Fruit fly (Drosophila melanogaster) whole organism, wandering third instar larva: ENCODE results near the gene Or10a.

Source experiments
- Abd-B ChIP-seq: fragments of >200 bp; optimal IDR thresholded peaks from 2 replicates; lab custom pipeline; 2017; ENCODE audit warnings: missing biosample characterization, missing genetic modification characterization
- CG32264 ChIP-seq: fragments of 200-800 bp; sonication (Bioruptor generic); optimal IDR thresholded peaks from 2 replicates; lab custom pipeline; 2016; ENCODE audit warnings: missing biosample characterization, missing genetic modification characterization
- CG9705 ChIP-seq: fragments of 200-800 bp; sonication (Bioruptor generic); optimal IDR thresholded peaks from 2 replicates; lab custom pipeline; 2018; ENCODE audit warnings: missing biosample characterization, mild to moderate bottlenecking, missing genetic modification characterization
- CrebA ChIP-seq: fragments of 200-800 bp; sonication (Bioruptor generic); optimal IDR thresholded peaks from 2 replicates; lab custom pipeline; 2016; ENCODE audit warnings: missing biosample characterization, mild to moderate bottlenecking, missing genetic modification characterization, borderline replicate concordance
- Dfd ChIP-seq: fragments of >200 bp; optimal IDR thresholded peaks from 2 replicates; lab custom pipeline; 2017; ENCODE audit warnings: missing biosample characterization, missing genetic modification characterization
- Dif ChIP-seq: fragments of 200-275, 200-300 bp; sonication (Bioruptor generic); optimal IDR thresholded peaks from 2 replicates; lab custom pipeline; 2018; ENCODE audit warnings: missing biosample characterization, missing genetic modification characterization; ENCODE audit not compliant: partially characterized antibody
- GATAd ChIP-seq: sonication (Bioruptor generic); optimal IDR thresholded peaks from 2 replicates; lab custom pipeline; 2016; ENCODE audit warnings: missing biosample characterization, missing genetic modification characterization
- HLH106 ChIP-seq: fragments of 200-800 bp; optimal IDR thresholded peaks from 3 replicates; lab custom pipeline; 2019; ENCODE audit warnings: missing biosample characterization, mild to moderate bottlenecking, missing genetic modification characterization, moderate library complexity
- Hnf4 ChIP-seq: fragments of 200-800 bp; sonication (Bioruptor generic); optimal IDR thresholded peaks from 2 replicates; lab custom pipeline; 2016; ENCODE audit warnings: missing biosample characterization, mild to moderate bottlenecking, missing genetic modification characterization
- Hr78 ChIP-seq: fragments of >200 bp; optimal IDR thresholded peaks from 2 replicates; lab custom pipeline; 2017; ENCODE audit warnings: missing biosample characterization, missing genetic modification characterization
- Hr83 ChIP-seq: fragments of 200-300 bp; sonication (Bioruptor generic); optimal IDR thresholded peaks from 2 replicates; lab custom pipeline; 2016; ENCODE audit warnings: missing biosample characterization, mild to moderate bottlenecking, missing genetic modification characterization, moderate library complexity; ENCODE audit not compliant: poor library complexity, severe bottlenecking
- Jra ChIP-seq: sonication (Bioruptor generic); optimal IDR thresholded peaks from 2 replicates; lab custom pipeline; 2016; ENCODE audit warnings: missing biosample characterization, missing genetic modification characterization
- Mio ChIP-seq: sonication (Bioruptor generic); optimal IDR thresholded peaks from 2 replicates; lab custom pipeline; 2016; ENCODE audit warnings: missing biosample characterization, missing genetic modification characterization
- Myc ChIP-seq: fragments of >200 bp; optimal IDR thresholded peaks from 2 replicates; lab custom pipeline; 2017
- N ChIP-seq: fragments of >200 bp; optimal IDR thresholded peaks from 2 replicates; lab custom pipeline; 2018; ENCODE audit warnings: missing biosample characterization, missing external identifiers, missing genetic modification characterization
- OdsH ChIP-seq: fragments of 200-800 bp; sonication (Bioruptor generic); optimal IDR thresholded peaks from 2 replicates; lab custom pipeline; 2016; ENCODE audit warnings: missing biosample characterization, mild to moderate bottlenecking, missing genetic modification characterization
- Rel ChIP-seq, 2 experiments: fragments of 200-800 bp; sonication (Bioruptor generic) in 1 of 2; optimal IDR thresholded peaks; 2 replicates in 1 of 2; 3 replicates in 1 of 2; lab custom pipeline; 2016 to 2019; ENCODE audit warnings: mild to moderate bottlenecking in 2 of 2, missing biosample characterization in 2 of 2, missing genetic modification characterization in 2 of 2, moderate library complexity in 1 of 2
- Sp1 ChIP-seq: fragments of 200-800 bp; sonication (Bioruptor generic); optimal IDR thresholded peaks from 3 replicates; lab custom pipeline; 2019; ENCODE audit warnings: missing biosample characterization, mild to moderate bottlenecking, missing genetic modification characterization, moderate library complexity
- Vsx2 ChIP-seq: fragments of 200-300, 225-300 bp; sonication (Bioruptor generic); optimal IDR thresholded peaks from 2 replicates; lab custom pipeline; 2018; ENCODE audit warnings: missing biosample characterization, missing genetic modification characterization; ENCODE audit not compliant: partially characterized antibody
- br ChIP-seq: fragments of 200-800 bp; sonication (Bioruptor generic); optimal IDR thresholded peaks from 2 replicates; lab custom pipeline; 2016; ENCODE audit warnings: missing biosample characterization, missing genetic modification characterization
- brk ChIP-seq: fragments of 200-800 bp; sonication (Bioruptor generic); optimal IDR thresholded peaks from 2 replicates; lab custom pipeline; 2016; ENCODE audit warnings: missing biosample characterization, mild to moderate bottlenecking, missing genetic modification characterization
- dl ChIP-seq, 2 experiments: fragments of 175-275, 200-275 bp in 1 of 2; fragments of 200-275 bp in 1 of 2; sonication (Bioruptor generic); optimal IDR thresholded peaks; lab custom pipeline; 2018; ENCODE audit warnings: mild to moderate bottlenecking in 2 of 2, missing biosample characterization in 2 of 2, missing genetic modification characterization in 2 of 2, moderate library complexity in 2 of 2; ENCODE audit not compliant: partially characterized antibody in 2 of 2, insufficient read depth in 1 of 2
- dmrt93B ChIP-seq: fragments of 200-800 bp; sonication (Bioruptor generic); optimal IDR thresholded peaks from 2 replicates; lab custom pipeline; 2018; ENCODE audit warnings: missing biosample characterization, mild to moderate bottlenecking, missing genetic modification characterization
- dsf ChIP-seq: sonication (Bioruptor generic); optimal IDR thresholded peaks from 2 replicates; lab custom pipeline; 2016; ENCODE audit warnings: missing biosample characterization, missing genetic modification characterization, borderline replicate concordance
- ey ChIP-seq: fragments of 200-800 bp; sonication (Bioruptor generic); optimal IDR thresholded peaks from 2 replicates; lab custom pipeline; 2016; ENCODE audit warnings: missing biosample characterization, missing genetic modification characterization
- foxo ChIP-seq, 2 experiments: fragments of 200-800 bp; sonication (Bioruptor generic); optimal IDR thresholded peaks; 2 replicates in 1 of 2; 3 replicates in 1 of 2; lab custom pipeline; 2016 to 2017; ENCODE audit warnings: missing biosample characterization in 2 of 2, missing genetic modification characterization in 2 of 2
- fru ChIP-seq: fragments of 200-800 bp; sonication (Bioruptor generic); optimal IDR thresholded peaks from 3 replicates; lab custom pipeline; 2016; ENCODE audit warnings: missing biosample characterization, mild to moderate bottlenecking, missing genetic modification characterization
- h ChIP-seq: fragments of 200-800 bp; sonication (Bioruptor generic); optimal IDR thresholded peaks from 3 replicates; lab custom pipeline; 2016; ENCODE audit warnings: missing biosample characterization, mild to moderate bottlenecking, missing genetic modification characterization
- jim ChIP-seq: fragments of 175-275, 200-325 bp; sonication (Bioruptor generic); optimal IDR thresholded peaks from 2 replicates; lab custom pipeline; 2016; ENCODE audit warnings: missing biosample characterization, mild to moderate bottlenecking, missing genetic modification characterization
- lola ChIP-seq: fragments of >200 bp; optimal IDR thresholded peaks from 2 replicates; lab custom pipeline; 2017; ENCODE audit warnings: missing biosample characterization, missing genetic modification characterization
- pan ChIP-seq: fragments of >200 bp; optimal IDR thresholded peaks from 2 replicates; lab custom pipeline; 2017
- psq ChIP-seq: fragments of 200-800 bp; sonication (Bioruptor generic); optimal IDR thresholded peaks from 3 replicates; lab custom pipeline; 2017; ENCODE audit warnings: missing biosample characterization, mild to moderate bottlenecking, missing genetic modification characterization, moderate library complexity
- rgr ChIP-seq: fragments of 200-800 bp; sonication (Bioruptor generic); optimal IDR thresholded peaks from 3 replicates; lab custom pipeline; 2016; ENCODE audit warnings: missing biosample characterization, mild to moderate bottlenecking, missing genetic modification characterization
- sage ChIP-seq: fragments of 200-800 bp; sonication (Bioruptor generic); optimal IDR thresholded peaks from 2 replicates; lab custom pipeline; 2016; ENCODE audit warnings: missing biosample characterization, mild to moderate bottlenecking, missing genetic modification characterization
- sv ChIP-seq: fragments of 200-800 bp; sonication (Bioruptor generic); optimal IDR thresholded peaks from 3 replicates; lab custom pipeline; 2016; ENCODE audit warnings: missing biosample characterization, missing genetic modification characterization
- tai ChIP-seq: sonication (Bioruptor generic); optimal IDR thresholded peaks from 2 replicates; lab custom pipeline; 2016; ENCODE audit warnings: missing biosample characterization, missing genetic modification characterization
- usp ChIP-seq: fragments of >200 bp; optimal IDR thresholded peaks from 2 replicates; lab custom pipeline; 2017; ENCODE audit warnings: missing biosample characterization, missing genetic modification characterization
- woc ChIP-seq: sonication (Bioruptor generic); optimal IDR thresholded peaks from 2 replicates; lab custom pipeline; 2016; ENCODE audit warnings: missing biosample characterization, mild to moderate bottlenecking, missing genetic modification characterization

Gene Or10a

DNA sequence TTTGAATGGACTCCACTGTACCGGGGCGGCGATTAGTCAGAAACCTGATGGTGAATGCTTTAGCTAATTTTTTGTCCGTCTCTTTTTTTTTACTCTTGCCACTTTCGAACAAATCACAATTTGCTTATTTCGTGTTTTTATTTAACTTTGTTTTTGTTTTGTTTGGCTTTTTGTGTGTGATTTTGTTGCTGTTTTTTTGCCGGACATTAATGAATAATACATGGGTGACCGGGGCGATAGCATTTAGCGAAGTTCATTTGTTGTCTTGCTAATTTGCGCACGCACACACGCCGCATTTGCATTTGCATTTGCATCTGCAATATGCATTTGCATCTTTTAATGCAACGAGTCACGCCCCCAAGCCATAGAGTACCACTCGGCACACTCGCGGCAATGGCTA, 31.4 kb upstream of the Or10a start:
- no peak for TF ChIP-seq pan
- no peak for TF ChIP-seq Rel (GFP tag; optimal IDR thresholded peaks at IDR 0.05; lab: Kevin White, UChicago)
- peak; percentile 57 for TF ChIP-seq Rel (tag; optimal IDR thresholded peaks at IDR 0.05; lab: Kevin White, UChicago)

dm6 chrX:11446792-11447405, 29.7 kb upstream of the Or10a start:
- TF ChIP-seq GATAd (GFP tag; lab: Kevin White, UChicago): peak; percentile 27
- TF ChIP-seq Vsx2 (GFP tag; lab: Kevin White, UChicago): no peak
- TF ChIP-seq sv (GFP tag; lab: Kevin White, UChicago): peak; percentile 81
- TF ChIP-seq br: peak; percentile 84
- TF ChIP-seq CrebA: peak; percentile 6
- peak; percentile 86 for TF ChIP-seq h (GFP tag; lab: Kevin White, UChicago)
- peak; percentile 61 for TF ChIP-seq CG32264 (GFP tag; lab: Kevin White, UChicago)
- no peak for TF ChIP-seq dl (GFP tag; optimal IDR thresholded peaks at IDR 0.05; lab: Kevin White, UChicago; ENCODE audit: insufficient read depth in 1 of 2, partially characterized antibody in 2 of 2)
- TF ChIP-seq rgr (GFP tag; lab: Kevin White, UChicago): peak; percentile 90
- TF ChIP-seq sage (GFP tag; lab: Kevin White, UChicago): no peak
- peak; percentile 51 for TF ChIP-seq Mio
- TF ChIP-seq dmrt93B: peak; percentile 60
- peak; percentile 33 to 85 for TF ChIP-seq foxo (GFP tag; optimal IDR thresholded peaks at IDR 0.05; lab: Kevin White, UChicago)
- peak; percentile 71 for TF ChIP-seq woc (GFP tag; lab: Kevin White, UChicago)
- TF ChIP-seq pan: no peak
- no peak for TF ChIP-seq Rel (GFP tag; optimal IDR thresholded peaks at IDR 0.05; lab: Kevin White, UChicago)
- no peak for TF ChIP-seq Rel (tag; optimal IDR thresholded peaks at IDR 0.05; lab: Kevin White, UChicago)
- TF ChIP-seq fru (GFP tag; lab: Kevin White, UChicago): peak; percentile 82
- TF ChIP-seq Myc (lab: Kevin White, UChicago): peak; percentile 77
- TF ChIP-seq CG9705 (GFP tag; lab: Kevin White, UChicago): peak; percentile 28
- TF ChIP-seq ey (GFP tag; lab: Kevin White, UChicago): peak; percentile 90
- TF ChIP-seq usp (GFP tag; lab: Kevin White, UChicago): no peak
- peak; percentile 63 for TF ChIP-seq Sp1 (GFP tag; lab: Kevin White, UChicago)
- peak; percentile 30 for TF ChIP-seq N (GFP tag; lab: Kevin White, UChicago)
- no peak for TF ChIP-seq jim (GFP tag; lab: Kevin White, UChicago)
- peak; percentile 2 for TF ChIP-seq tai (GFP tag; lab: Kevin White, UChicago)
- peak; percentile 81 for TF ChIP-seq OdsH (GFP tag; lab: Kevin White, UChicago)
- no peak for TF ChIP-seq dsf (GFP tag; lab: Kevin White, UChicago)
- TF ChIP-seq Dif (GFP tag; lab: Kevin White, UChicago): no peak
- no peak for TF ChIP-seq lola
- TF ChIP-seq Abd-B (GFP tag; lab: Kevin White, UChicago): no peak
- TF ChIP-seq psq: peak; percentile 71
- no peak for TF ChIP-seq Hr78 (GFP tag; lab: Kevin White, UChicago)
- no peak for TF ChIP-seq Dfd (GFP tag; lab: Kevin White, UChicago)
- TF ChIP-seq HLH106 (tag; lab: Kevin White, UChicago): peak; percentile 82
- peak; percentile 69 for TF ChIP-seq Hnf4
- TF ChIP-seq Jra: peak; percentile 53
- peak; percentile 70 for TF ChIP-seq Hr83
- TF ChIP-seq brk (GFP tag; lab: Kevin White, UChicago): peak; percentile 35
